Worm (Caenorhabditis elegans): ENCODE results near the gene B0310.1.

Gene B0310.1

ce11 chrX:520881-521280 is 27.9 kb downstream of the B0310.1 start, which contains the start of gene B0310.3:
Gene B0310.3 (minus strand): TSS chrX:520981.
- TF ChIP-seq sem-2 (GFP tag; optimal IDR thresholded peaks at IDR 0.05) (no peak), unc-62 (GFP tag; optimal IDR thresholded peaks at IDR 0.05) (no peak), mab-5 (tag; optimal IDR thresholded peaks at IDR 0.05) (no peak)

ce11 chrX:524498-524897 is 31.5 kb downstream of the B0310.1 start:
- no peak for TF ChIP-seq bed-3 (GFP tag; optimal IDR thresholded peaks at IDR 0.05)
- TF ChIP-seq ztf-11 (tag; optimal IDR thresholded peaks at IDR 0.05): no peak
- no peak for TF ChIP-seq sem-2 (GFP tag; optimal IDR thresholded peaks at IDR 0.05)
- no peak for TF ChIP-seq cnd-1 (tag; optimal IDR thresholded peaks at IDR 0.05)
- TF ChIP-seq mep-1 (tag; optimal IDR thresholded peaks at IDR 0.05): no peak
- TF ChIP-seq hlh-1 (tag; optimal IDR thresholded peaks at IDR 0.05): no peak
- no peak for TF ChIP-seq lin-32 (GFP tag; optimal IDR thresholded peaks at IDR 0.05)

- TF ChIP-seq drap-1 (GFP tag; optimal IDR thresholded peaks at IDR 0.05) (no peak), nhr-12 (tag; optimal IDR thresholded peaks at IDR 0.05) (no peak)
Observed at ce11 chrX:527663-528062, 34.6 kb downstream of the B0310.1 start.

- TF ChIP-seq ceh-83 (GFP tag; optimal IDR thresholded peaks at IDR 0.05) (no peak), sptf-1 (tag; optimal IDR thresholded peaks at IDR 0.05) (no peak), blmp-1 (tag; optimal IDR thresholded peaks at IDR 0.05) (no peak), elt-3 (tag; optimal IDR thresholded peaks at IDR 0.05) (no peak), nhr-12 (tag; optimal IDR thresholded peaks at IDR 0.05) (no peak), snpc-4 (tag; optimal IDR thresholded peaks at IDR 0.05) (no peak)
Observed at ce11 chrX:528761-529160, 35.7 kb downstream of the B0310.1 start.

- TF ChIP-seq lsy-2 (tag; optimal IDR thresholded peaks at IDR 0.05) (no peak), nhr-28 (tag; optimal IDR thresholded peaks at IDR 0.05) (no peak), nhr-237 (tag; optimal IDR thresholded peaks at IDR 0.05) (no peak), ceh-83 (GFP tag; optimal IDR thresholded peaks at IDR 0.05) (no peak), ham-2 (GFP tag; optimal IDR thresholded peaks at IDR 0.05) (no peak), ces-1 (GFP tag; optimal IDR thresholded peaks at IDR 0.05) (no peak), bed-3 (GFP tag; optimal IDR thresholded peaks at IDR 0.05) (no peak), flh-1 (GFP tag; optimal IDR thresholded peaks at IDR 0.05) (no peak), snpc-4 (tag; optimal IDR thresholded peaks at IDR 0.05) (no peak)
Observed at ce11 chrX:529386-529785, 36.4 kb downstream of the B0310.1 start.

- TF ChIP-seq elt-1 (tag; optimal IDR thresholded peaks at IDR 0.05; ENCODE audit: borderline replicate concordance, insufficient read depth): no peak
Observed at ce11 chrX:530011-530410, 37.0 kb downstream of the B0310.1 start, which contains the start of gene ugt-46. Gene ugt-46 (minus strand): TSS chrX:530289.

- TF ChIP-seq ztf-11 (tag; optimal IDR thresholded peaks at IDR 0.05) (no peak), nhr-2 (tag; optimal IDR thresholded peaks at IDR 0.05) (no peak), lin-13 (tag; optimal IDR thresholded peaks at IDR 0.05) (no peak), nhr-237 (tag; optimal IDR thresholded peaks at IDR 0.05) (no peak), elt-1 (tag; optimal IDR thresholded peaks at IDR 0.05; ENCODE audit: borderline replicate concordance, insufficient read depth) (no peak), pha-4 (tag; optimal IDR thresholded peaks at IDR 0.05) (no peak), elt-3 (tag; optimal IDR thresholded peaks at IDR 0.05) (no peak), ceh-83 (GFP tag; optimal IDR thresholded peaks at IDR 0.05) (no peak), cnd-1 (tag; optimal IDR thresholded peaks at IDR 0.05) (no peak), blmp-1 (tag; optimal IDR thresholded peaks at IDR 0.05) (no peak), mab-5 (tag; optimal IDR thresholded peaks at IDR 0.05) (no peak), nhr-28 (tag; optimal IDR thresholded peaks at IDR 0.05) (no peak), flh-1 (GFP tag; optimal IDR thresholded peaks at IDR 0.05) (no peak), hlh-1 (tag; optimal IDR thresholded peaks at IDR 0.05) (no peak), unc-120 (tag; optimal IDR thresholded peaks at IDR 0.05; ENCODE audit: poor library complexity, severe bottlenecking) (no peak), zip-8 (tag; optimal IDR thresholded peaks at IDR 0.05) (no peak), ceh-43 (GFP tag; optimal IDR thresholded peaks at IDR 0.05) (no peak)
Observed at ce11 chrX:530909-531308, 37.9 kb downstream of the B0310.1 start, which contains the start of gene B0310.6. Gene B0310.6 (minus strand): TSS chrX:531009.

Measured in whole organism, mixed stage, embryonic.